Worm (Caenorhabditis elegans) whole organism, midembryonic: Measurements from ENCODE around the gene srxa-12.

ENCODE experiments used
- T22C8.4 ChIP-seq: fragments of 200-800 bp; sonication (Bioruptor generic); IDR thresholded peaks from 2 replicates; pipeline ENCODE4 v1.3.6; 2022; ENCODE audit warnings: missing genetic modification characterization, missing compliant biosample characterization
- cog-1 ChIP-seq: sonication (generic microtip); optimal IDR thresholded peaks from 2 replicates; lab custom pipeline; 2016; ENCODE audit warnings: missing genetic modification characterization, missing compliant biosample characterization
- flt-1 ChIP-seq: fragments of 200-800 bp; sonication (Bioruptor generic); IDR thresholded peaks from 2 replicates; pipeline ENCODE4 v1.3.6; 2022; ENCODE audit warnings: missing genetic modification characterization, missing compliant biosample characterization
- klf-2 ChIP-seq: fragments of 200-800 bp; sonication (Bioruptor generic); conservative IDR thresholded peaks from 2 replicates; pipeline ENCODE4 v1.3.6; 2022; ENCODE audit warnings: missing genetic modification reagents, missing genetic modification characterization, missing compliant biosample characterization
- med-1 ChIP-seq: sonication (generic microtip); optimal IDR thresholded peaks from 2 replicates; lab custom pipeline; 2017; ENCODE audit warnings: missing genetic modification characterization, mild to moderate bottlenecking, missing compliant biosample characterization, antibody characterized with exemption, missing genetic modification reagents; ENCODE audit not compliant: insufficient read depth
- ref-1 ChIP-seq: fragments of 200-800 bp; sonication (Bioruptor generic); conservative IDR thresholded peaks from 2 replicates; pipeline ENCODE4 v1.3.6; 2022; ENCODE audit warnings: missing genetic modification reagents, missing genetic modification characterization, missing compliant biosample characterization
- tab-1 ChIP-seq: fragments of 200-800 bp; sonication (Bioruptor generic); IDR thresholded peaks from 2 replicates; pipeline ENCODE4 v1.3.6; 2022; ENCODE audit warnings: missing genetic modification characterization, missing compliant biosample characterization
- ztf-29 ChIP-seq: fragments of 200-800 bp; sonication (Bioruptor generic); IDR thresholded peaks from 2 replicates; pipeline ENCODE4 v1.3.6; 2022; ENCODE audit warnings: missing genetic modification reagents, missing genetic modification characterization, missing compliant biosample characterization

DNA sequence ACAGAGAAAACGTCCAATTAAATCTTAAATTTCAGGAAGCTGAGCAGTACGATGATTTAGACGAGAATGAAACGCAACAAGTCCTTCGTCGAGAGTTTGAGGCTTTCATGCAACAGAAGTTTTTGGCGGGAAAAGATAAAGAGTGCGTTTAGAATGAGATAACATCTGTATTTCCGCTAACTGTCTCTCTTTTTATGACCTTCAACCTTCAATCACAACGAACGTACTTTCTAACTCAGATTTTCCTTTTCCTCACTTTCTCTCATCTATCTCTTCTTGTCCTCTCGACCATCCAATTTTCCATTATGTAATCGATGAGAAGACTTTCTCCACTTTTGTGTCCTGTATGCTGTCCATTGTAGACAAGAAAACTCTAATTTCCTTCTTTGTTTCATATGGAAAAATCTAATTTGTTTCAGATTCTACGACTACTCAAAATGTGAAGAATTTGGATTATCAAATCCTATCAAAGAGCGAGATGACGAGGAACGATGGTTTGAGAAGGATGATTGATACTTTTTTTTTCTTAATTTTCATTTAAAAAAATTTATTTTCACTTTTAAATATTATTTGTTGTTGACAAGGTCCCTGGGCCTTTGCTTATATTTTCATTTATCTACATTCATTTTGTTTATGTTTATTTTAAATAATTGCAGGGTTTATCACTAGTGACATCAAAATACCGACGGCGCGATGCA, 36.9 kb downstream of the srxa-12 start, which contains the start of gene sao-1:
- no peak for TF ChIP-seq tab-1 (GFP tag; lab: Robert Waterston, UW)
- no peak for TF ChIP-seq T22C8.4 (GFP tag; lab: Robert Waterston, UW)
- TF ChIP-seq med-1 (GFP tag; lab: Kevin White, UChicago) = no peak
- no peak for TF ChIP-seq ref-1
- no peak for TF ChIP-seq flt-1 (GFP tag; lab: Robert Waterston, UW)
- no peak for TF ChIP-seq cog-1 (tag; lab: Kevin White, UChicago)
- TF ChIP-seq klf-2 = no peak
- no peak for TF ChIP-seq ztf-29 (GFP tag; lab: Robert Waterston, UW)
